Worm (Caenorhabditis elegans): ENCODE measurements around the gene srbc-75.

Gene srbc-75

ce11 chrV:15285984-15286383 lies 32.4 kb downstream of the srbc-75 start:
- no peak for TF ChIP-seq cog-1 (tag; optimal IDR thresholded peaks at IDR 0.05)

- TF ChIP-seq ztf-29 (GFP tag; IDR thresholded peaks at IDR 0.05) (no peak), tab-1 (GFP tag; IDR thresholded peaks at IDR 0.05) (no peak), cog-1 (tag; optimal IDR thresholded peaks at IDR 0.05) (no peak), ref-1 (GFP tag; conservative IDR thresholded peaks at IDR 0.05) (no peak), klf-2 (GFP tag; conservative IDR thresholded peaks at IDR 0.05) (no peak), flt-1 (GFP tag; IDR thresholded peaks at IDR 0.05) (no peak), med-1 (GFP tag; optimal IDR thresholded peaks at IDR 0.05; ENCODE audit: insufficient read depth) (no peak), ztf-23 (GFP tag; IDR thresholded peaks at IDR 0.05) (no peak), T22C8.4 (GFP tag; IDR thresholded peaks at IDR 0.05) (no peak)
These were observed 34.2 kb downstream of the srbc-75 start, which contains the start of gene cyp-34A1 for ce11 chrV:15287856-15288255. TSS of gene cyp-34A1 (minus strand) at chrV:15287956.

- TF ChIP-seq cog-1 (tag; optimal IDR thresholded peaks at IDR 0.05) (no peak), flt-1 (GFP tag; IDR thresholded peaks at IDR 0.05) (no peak), klf-2 (GFP tag; conservative IDR thresholded peaks at IDR 0.05) (no peak), tab-1 (GFP tag; IDR thresholded peaks at IDR 0.05) (no peak), ref-1 (GFP tag; conservative IDR thresholded peaks at IDR 0.05) (no peak), T22C8.4 (GFP tag; IDR thresholded peaks at IDR 0.05) (no peak), ztf-23 (GFP tag; IDR thresholded peaks at IDR 0.05) (no peak), med-1 (GFP tag; optimal IDR thresholded peaks at IDR 0.05; ENCODE audit: insufficient read depth) (no peak), ztf-29 (GFP tag; IDR thresholded peaks at IDR 0.05) (no peak)
These were observed 37.4 kb downstream of the srbc-75 start, which contains the start of gene cyp-34A2 for ce11 chrV:15290995-15291394. TSS of gene cyp-34A2 (minus strand) at chrV:15291095.

- TF ChIP-seq med-1 (GFP tag; optimal IDR thresholded peaks at IDR 0.05; ENCODE audit: insufficient read depth), result no peak
- no peak for TF ChIP-seq cog-1 (tag; optimal IDR thresholded peaks at IDR 0.05)
- TF ChIP-seq tab-1 (GFP tag; IDR thresholded peaks at IDR 0.05), result no peak
- no peak for TF ChIP-seq ztf-29 (GFP tag; IDR thresholded peaks at IDR 0.05)
- no peak for TF ChIP-seq flt-1 (GFP tag; IDR thresholded peaks at IDR 0.05)
- no peak for TF ChIP-seq klf-2 (GFP tag; conservative IDR thresholded peaks at IDR 0.05)
- no peak for TF ChIP-seq ztf-23 (GFP tag; IDR thresholded peaks at IDR 0.05)
- no peak for TF ChIP-seq ref-1 (GFP tag; conservative IDR thresholded peaks at IDR 0.05)
- no peak for TF ChIP-seq T22C8.4 (GFP tag; IDR thresholded peaks at IDR 0.05)
These were observed 40.2 kb downstream of the srbc-75 start, which contains the start of gene str-96 for ce11 chrV:15293865-15294264. TSS of gene str-96 (minus strand) at chrV:15293965.

ce11 chrV:15295436-15295835 lies 41.8 kb downstream of the srbc-75 start:
- peak; percentile 91; the same call in 1 of the 2 replicates for TF ChIP-seq flt-1 (GFP tag; IDR thresholded peaks at IDR 0.05)

- TF ChIP-seq ref-1 (GFP tag; conservative IDR thresholded peaks at IDR 0.05) (no peak), flt-1 (GFP tag; IDR thresholded peaks at IDR 0.05) (no peak)
These were observed 45.0 kb downstream of the srbc-75 start, which contains the start of gene cpr-3 for ce11 chrV:15298597-15298996. TSS of gene cpr-3 (minus strand) at chrV:15298700.

ce11 chrV:15303625-15304024 lies 50.0 kb downstream of the srbc-75 start, which contains the start of gene srx-48:
TSS of gene srx-48 (minus strand) at chrV:15303725.
- TF ChIP-seq med-1 (GFP tag; optimal IDR thresholded peaks at IDR 0.05; ENCODE audit: insufficient read depth) (no peak), ref-1 (GFP tag; conservative IDR thresholded peaks at IDR 0.05) (no peak), T22C8.4 (GFP tag; IDR thresholded peaks at IDR 0.05) (no peak), flt-1 (GFP tag; IDR thresholded peaks at IDR 0.05) (no peak), cog-1 (tag; optimal IDR thresholded peaks at IDR 0.05) (no peak), tab-1 (GFP tag; IDR thresholded peaks at IDR 0.05) (no peak), klf-2 (GFP tag; conservative IDR thresholded peaks at IDR 0.05) (no peak), ztf-29 (GFP tag; IDR thresholded peaks at IDR 0.05) (no peak), ztf-23 (GFP tag; IDR thresholded peaks at IDR 0.05) (no peak)
